Worm (Caenorhabditis elegans) whole organism, young adult: Measurements from ENCODE around the gene W05B2.2.
A peak's percentile ranks its signal among the peaks of the same experiment; 100 is the strongest.

Experiments
- B0035.1 ChIP-seq: sonication (generic microtip); optimal IDR thresholded peaks from 2 replicates; lab custom pipeline; 2016; ENCODE audit warnings: missing genetic modification characterization, mild to moderate bottlenecking, missing compliant biosample characterization, missing genotype, missing genetic modification reagents
- C17E4.6 ChIP-seq: fragments of 200-800 bp; sonication (Bioruptor generic); IDR thresholded peaks from 2 replicates; pipeline ENCODE4 v1.3.6; 2022; ENCODE audit warnings: missing genetic modification reagents, missing genetic modification characterization, missing compliant biosample characterization
- F22D6.2 ChIP-seq: sonication (generic microtip); optimal IDR thresholded peaks from 2 replicates; lab custom pipeline; 2016; ENCODE audit warnings: mild to moderate bottlenecking, missing genetic modification characterization, missing compliant biosample characterization
- F52B5.7 ChIP-seq: sonication (generic microtip); optimal IDR thresholded peaks from 2 replicates; lab custom pipeline; 2016; ENCODE audit warnings: mild to moderate bottlenecking, missing genetic modification characterization, missing compliant biosample characterization
- F55B11.4 ChIP-seq: sonication (generic microtip); optimal IDR thresholded peaks from 2 replicates; lab custom pipeline; 2016; ENCODE audit warnings: missing compliant biosample characterization, missing genetic modification characterization, borderline replicate concordance; ENCODE audit not compliant: insufficient read depth
- F57C9.4 ChIP-seq: sonication (generic microtip); optimal IDR thresholded peaks from 2 replicates; lab custom pipeline; 2017; ENCODE audit warnings: mild to moderate bottlenecking, missing genetic modification characterization, missing compliant biosample characterization
- K11D2.4 ChIP-seq: fragments of 200-800 bp; sonication (Bioruptor generic); IDR thresholded peaks from 2 replicates; pipeline ENCODE4 v1.3.6; 2022; ENCODE audit warnings: missing genetic modification reagents, missing genetic modification characterization, missing compliant biosample characterization
- K12H6.12 ChIP-seq: fragments of 200-800 bp; sonication (Bioruptor generic); optimal IDR thresholded peaks from 2 replicates; lab custom pipeline; 2018; ENCODE audit warnings: mild to moderate bottlenecking, missing genetic modification characterization, missing compliant biosample characterization
- T07F8.4 ChIP-seq: sonication (generic microtip); optimal IDR thresholded peaks from 2 replicates; lab custom pipeline; 2016; ENCODE audit warnings: mild to moderate bottlenecking, missing genetic modification characterization, moderate library complexity, missing compliant biosample characterization
- T26A5.8 ChIP-seq: sonication (generic microtip); optimal IDR thresholded peaks from 2 replicates; lab custom pipeline; 2016; ENCODE audit warnings: missing genetic modification characterization, missing compliant biosample characterization
- Y53G8AR.9 ChIP-seq: fragments of 200-800 bp; sonication (Bioruptor generic); conservative IDR thresholded peaks from 2 replicates; pipeline ENCODE4 v1.3.6; 2022; ENCODE audit warnings: missing genetic modification reagents, missing genetic modification characterization, missing compliant biosample characterization
- Y56A3A.18 ChIP-seq: fragments of 200-800 bp; sonication (Bioruptor generic); IDR thresholded peaks from 2 replicates; pipeline ENCODE4 v1.3.6; 2022; ENCODE audit warnings: missing genetic modification reagents, missing genetic modification characterization, missing compliant biosample characterization
- Y95B8A.8 ChIP-seq: fragments of 200-800 bp; sonication (Bioruptor generic); IDR thresholded peaks from 2 replicates; pipeline ENCODE4 v1.3.6; 2022; ENCODE audit warnings: missing genetic modification reagents, missing genetic modification characterization, missing compliant biosample characterization
- ZK185.1 ChIP-seq: sonication (generic microtip); optimal IDR thresholded peaks from 2 replicates; lab custom pipeline; 2016; ENCODE audit warnings: mild to moderate bottlenecking, missing genetic modification characterization, missing compliant biosample characterization; ENCODE audit not compliant: poor library complexity, severe bottlenecking
- akir-1 ChIP-seq: fragments of 200-800 bp; sonication (Bioruptor generic); optimal IDR thresholded peaks from 2 replicates; lab custom pipeline; 2018; ENCODE audit warnings: mild to moderate bottlenecking, missing genetic modification characterization, moderate library complexity, missing compliant biosample characterization
- atf-7 ChIP-seq: sonication (generic microtip); optimal IDR thresholded peaks from 2 replicates; lab custom pipeline; 2017; ENCODE audit warnings: mild to moderate bottlenecking, missing genetic modification characterization, missing compliant biosample characterization
- athp-1 ChIP-seq: sonication (generic microtip); optimal IDR thresholded peaks from 2 replicates; lab custom pipeline; 2017; ENCODE audit warnings: mild to moderate bottlenecking, missing genetic modification characterization, missing compliant biosample characterization
- attf-6 ChIP-seq: fragments of 200-800 bp; sonication (Bioruptor generic); IDR thresholded peaks from 2 replicates; pipeline ENCODE4 v1.3.6; 2022; ENCODE audit warnings: missing genetic modification reagents, missing genetic modification characterization, missing compliant biosample characterization
- bed-1 ChIP-seq: fragments of 200-800 bp; sonication (Bioruptor generic); IDR thresholded peaks from 2 replicates; pipeline ENCODE4 v1.3.6; 2022; ENCODE audit warnings: missing genetic modification reagents, missing genetic modification characterization, missing compliant biosample characterization
- cebp-2 ChIP-seq: fragments of 200-800 bp; sonication (Bioruptor generic); IDR thresholded peaks from 2 replicates; pipeline ENCODE4 v1.3.6; 2022; ENCODE audit warnings: missing genetic modification characterization, missing compliant biosample characterization
- ceh-27 ChIP-seq: fragments of 200-800 bp; sonication (Bioruptor generic); optimal IDR thresholded peaks from 2 replicates; lab custom pipeline; 2018; ENCODE audit warnings: mild to moderate bottlenecking, missing genetic modification characterization, moderate library complexity, missing compliant biosample characterization
- dpff-1 ChIP-seq: sonication (generic microtip); optimal IDR thresholded peaks from 2 replicates; lab custom pipeline; 2017; ENCODE audit warnings: mild to moderate bottlenecking, missing genetic modification characterization, missing compliant biosample characterization
- egl-18 ChIP-seq: fragments of 200-800 bp; sonication (Bioruptor generic); IDR thresholded peaks from 2 replicates; pipeline ENCODE4 v1.3.6; 2022; ENCODE audit warnings: missing genetic modification reagents, missing genetic modification characterization, missing compliant biosample characterization
- egl-44 ChIP-seq: fragments of 200-800 bp; sonication (Bioruptor generic); IDR thresholded peaks from 2 replicates; pipeline ENCODE4 v1.3.6; 2022; ENCODE audit warnings: missing genetic modification reagents, missing genetic modification characterization, missing compliant biosample characterization
- egrh-3 ChIP-seq: fragments of 200-800 bp; sonication (Bioruptor generic); IDR thresholded peaks from 2 replicates; pipeline ENCODE4 v1.3.6; 2022; ENCODE audit warnings: missing genetic modification reagents, missing genetic modification characterization, missing compliant biosample characterization
- ekl-4 ChIP-seq: fragments of 200-800 bp; sonication (Bioruptor generic); IDR thresholded peaks from 2 replicates; pipeline ENCODE4 v1.3.6; 2022; ENCODE audit warnings: missing genetic modification reagents, missing genetic modification characterization, missing compliant biosample characterization
- hlh-26 ChIP-seq: fragments of 200-800 bp; sonication (Bioruptor generic); conservative IDR thresholded peaks from 2 replicates; pipeline ENCODE4 v1.3.6; 2022; ENCODE audit warnings: missing genetic modification reagents, missing genetic modification characterization, missing compliant biosample characterization
- hsf-1 ChIP-seq: fragments of 200-800 bp; sonication (Bioruptor generic); IDR thresholded peaks from 2 replicates; pipeline ENCODE4 v1.3.6; 2022; ENCODE audit warnings: missing genetic modification reagents, missing genetic modification characterization, missing compliant biosample characterization
- lin-35 ChIP-seq, 3 experiments: fragments of 150-350 bp in 2 of 3; sonication (generic microtip) in 1 of 3; optimal IDR thresholded peaks; 2 replicates each; lab custom pipeline; 2014 to 2018; ENCODE audit warnings: missing biosample characterization in 3 of 3, missing genetic modification characterization in 3 of 3, missing genetic modification reagents in 3 of 3
- lin-54 ChIP-seq: fragments of 200-800 bp; sonication (Bioruptor generic); optimal IDR thresholded peaks from 2 replicates; lab custom pipeline; 2018; ENCODE audit warnings: mild to moderate bottlenecking, missing genetic modification characterization, missing compliant biosample characterization
- lsl-1 ChIP-seq: fragments of 200-800 bp; sonication (Bioruptor generic); optimal IDR thresholded peaks from 2 replicates; lab custom pipeline; 2018; ENCODE audit warnings: mild to moderate bottlenecking, missing genetic modification characterization, moderate library complexity, missing compliant biosample characterization
- lsy-27 ChIP-seq: sonication (generic microtip); optimal IDR thresholded peaks from 2 replicates; lab custom pipeline; 2017; ENCODE audit warnings: missing genetic modification characterization, mild to moderate bottlenecking, missing compliant biosample characterization, antibody characterized with exemption, missing genotype, borderline replicate concordance; ENCODE audit not compliant: insufficient read depth
- madf-10 ChIP-seq: sonication (generic microtip); optimal IDR thresholded peaks from 2 replicates; lab custom pipeline; 2016; ENCODE audit warnings: mild to moderate bottlenecking, missing genetic modification characterization, missing compliant biosample characterization
- madf-3 ChIP-seq: fragments of 200-800 bp; sonication (Bioruptor generic); IDR thresholded peaks from 2 replicates; pipeline ENCODE4 v1.3.6; 2022; ENCODE audit warnings: missing genetic modification reagents, missing genetic modification characterization, missing compliant biosample characterization
- madf-8 ChIP-seq: fragments of 200-800 bp; sonication (Bioruptor generic); conservative IDR thresholded peaks from 2 replicates; pipeline ENCODE4 v1.3.6; 2022; ENCODE audit warnings: missing genetic modification reagents, missing genetic modification characterization, missing compliant biosample characterization
- mcd-1 ChIP-seq: fragments of 200-800 bp; sonication (Bioruptor generic); IDR thresholded peaks from 2 replicates; pipeline ENCODE4 v1.3.6; 2022; ENCODE audit warnings: missing genetic modification reagents, missing genetic modification characterization, missing compliant biosample characterization
- nhr-27 ChIP-seq: fragments of 200-800 bp; sonication (Bioruptor generic); optimal IDR thresholded peaks from 2 replicates; lab custom pipeline; 2018; ENCODE audit warnings: mild to moderate bottlenecking, missing genetic modification characterization, moderate library complexity, missing compliant biosample characterization
- nhr-80 ChIP-seq: sonication (generic microtip); optimal IDR thresholded peaks from 2 replicates; lab custom pipeline; 2016; ENCODE audit warnings: missing genetic modification characterization, missing compliant biosample characterization
- nhr-90 ChIP-seq: sonication (generic microtip); optimal IDR thresholded peaks from 2 replicates; lab custom pipeline; 2016; ENCODE audit warnings: missing genotype, mild to moderate bottlenecking, missing genetic modification characterization, missing compliant biosample characterization
- pbrm-1 ChIP-seq: fragments of 200-800 bp; sonication (Bioruptor generic); IDR thresholded peaks from 2 replicates; pipeline ENCODE4 v1.3.6; 2022; ENCODE audit warnings: missing genetic modification reagents, missing genetic modification characterization, missing compliant biosample characterization
- rcor-1 ChIP-seq: fragments of 200-800 bp; sonication (Bioruptor generic); IDR thresholded peaks from 2 replicates; pipeline ENCODE4 v1.3.6; 2022; ENCODE audit warnings: missing genetic modification reagents, missing genetic modification characterization, missing compliant biosample characterization
- sdz-38 ChIP-seq: sonication (generic microtip); optimal IDR thresholded peaks from 2 replicates; lab custom pipeline; 2016; ENCODE audit warnings: missing genotype, missing genetic modification characterization, missing compliant biosample characterization
- tbx-9 ChIP-seq: sonication (generic microtip); optimal IDR thresholded peaks from 2 replicates; lab custom pipeline; 2016; ENCODE audit warnings: borderline replicate concordance, missing genetic modification characterization, inconsistent platforms, missing compliant biosample characterization
- xnd-1 ChIP-seq: sonication (generic microtip); optimal IDR thresholded peaks from 2 replicates; lab custom pipeline; 2016; ENCODE audit warnings: missing genotype, missing genetic modification reagents, missing genetic modification characterization, missing compliant biosample characterization
- zim-3 ChIP-seq: sonication (generic microtip); optimal IDR thresholded peaks from 2 replicates; lab custom pipeline; 2017; ENCODE audit warnings: mild to moderate bottlenecking, missing genetic modification characterization, moderate library complexity, missing compliant biosample characterization
- ztf-25 ChIP-seq: fragments of 200-800 bp; sonication (Bioruptor generic); IDR thresholded peaks from 2 replicates; pipeline ENCODE4 v1.3.6; 2022; ENCODE audit warnings: missing genetic modification reagents, missing genetic modification characterization, missing compliant biosample characterization
- ztf-28 ChIP-seq: fragments of 200-800 bp; sonication (Bioruptor generic); IDR thresholded peaks from 2 replicates; pipeline ENCODE4 v1.3.6; 2022; ENCODE audit warnings: missing genetic modification reagents, missing genetic modification characterization, missing compliant biosample characterization

The W05B2.2 gene

ce11 chrIII:11007552-11008272 is 40.8 kb upstream of the W05B2.2 start, which contains the start of the genes fipr-17 and Y48A6B.3 (continued):
- TF ChIP-seq hsf-1 (GFP tag; lab: Robert Waterston, UW) (peak; percentile 65; the same call in 1 of the 2 replicates), F55B11.4 (no peak), ZK185.1 (tag; lab: Kevin White, UChicago) (no peak), B0035.1 (tag; lab: Kevin White, UChicago) (no peak), ekl-4 (GFP tag; lab: Robert Waterston, UW) (peak; percentile 52; the same call in 1 of the 2 replicates), lin-35 (GFP tag; optimal IDR thresholded peaks at IDR 0.05; lab: Kevin White, UChicago) (peak; percentile 37 to 96 (median 70)), Y56A3A.18 (GFP tag; lab: Robert Waterston, UW) (no peak), lin-54 (GFP tag; lab: Kevin White, UChicago) (peak; percentile 98), hlh-26 (GFP tag; lab: Robert Waterston, UW) (no peak), lsy-27 (tag; lab: Kevin White, UChicago) (no peak), egrh-3 (GFP tag; lab: Robert Waterston, UW) (0 out of 2 replicates have a peak, but pooled peaks have one; percentile 25), F57C9.4 (tag; lab: Kevin White, UChicago) (no peak), madf-3 (GFP tag; lab: Robert Waterston, UW) (0 out of 2 replicates have a peak, but pooled peaks have one; percentile 39), dpff-1 (tag; lab: Kevin White, UChicago) (no peak), madf-10 (no peak), Y95B8A.8 (no peak), rcor-1 (peak; percentile 56), athp-1 (tag; lab: Kevin White, UChicago) (peak; percentile 21), xnd-1 (tag; lab: Kevin White, UChicago) (peak; percentile 35), Y53G8AR.9 (peak; percentile 50; the same call in 1 of the 2 replicates), zim-3 (tag; lab: Kevin White, UChicago) (no peak), nhr-80 (tag; lab: Kevin White, UChicago) (no peak), nhr-90 (tag; lab: Kevin White, UChicago) (no peak), ztf-28 (GFP tag; lab: Robert Waterston, UW) (0 out of 2 replicates have a peak, but pooled peaks have one; percentile 43), attf-6 (GFP tag; lab: Robert Waterston, UW) (0 out of 2 replicates have a peak, but pooled peaks have one; percentile 16), F52B5.7 (tag; lab: Kevin White, UChicago) (no peak), mcd-1 (peak; percentile 97), bed-1 (no peak), atf-7 (tag; lab: Kevin White, UChicago) (no peak), tbx-9 (tag; lab: Kevin White, UChicago) (no peak), F22D6.2 (no peak), ceh-27 (peak; percentile 42), madf-8 (peak; percentile 60), ztf-25 (GFP tag; lab: Robert Waterston, UW) (no peak), egl-18 (no peak), K12H6.12 (tag; lab: Kevin White, UChicago) (no peak), C17E4.6 (GFP tag; lab: Robert Waterston, UW) (no peak), pbrm-1 (GFP tag; lab: Robert Waterston, UW) (peak; percentile 46; the same call in 1 of the 2 replicates), cebp-2 (GFP tag; lab: Robert Waterston, UW) (no peak), T26A5.8 (tag; lab: Kevin White, UChicago) (no peak), akir-1 (GFP tag; lab: Kevin White, UChicago) (no peak), T07F8.4 (tag; lab: Kevin White, UChicago) (no peak), nhr-27 (no peak), lsl-1 (peak; percentile 80), sdz-38 (no peak), egl-44 (no peak), K11D2.4 (GFP tag; lab: Robert Waterston, UW) (no peak)
